Fruit fly (Drosophila melanogaster) whole organism, embryonic: ENCODE data around the gene klu.
A peak's percentile ranks its signal among the peaks of the same experiment; 100 is the strongest.

Source experiments
- Ada2b ChIP-seq: fragments of 200-800 bp; sonication (Bioruptor generic); IDR thresholded peaks from 2 replicates; pipeline ENCODE4 v1.3.6; 2022; ENCODE audit warnings: missing biosample characterization, missing genetic modification characterization
- Antp ChIP-seq: fragments of 200-800 bp; sonication (Bioruptor generic); optimal IDR thresholded peaks from 3 replicates; lab custom pipeline; 2016; ENCODE audit warnings: missing biosample characterization, missing genetic modification characterization
- Blimp-1 ChIP-seq: fragments of 200-800 bp; sonication (Bioruptor generic); optimal IDR thresholded peaks from 3 replicates; lab custom pipeline; 2018; ENCODE audit warnings: missing biosample characterization, missing genetic modification characterization, mild to moderate bottlenecking, moderate library complexity, missing genetic modification reagents
- CG10565 ChIP-seq: fragments of 200-800 bp; sonication (Bioruptor generic); optimal IDR thresholded peaks from 3 replicates; lab custom pipeline; 2016; ENCODE audit warnings: missing biosample characterization, mild to moderate bottlenecking, missing genetic modification characterization
- CG12769 ChIP-seq: fragments of 200-800 bp; sonication (Bioruptor generic); optimal IDR thresholded peaks from 2 replicates; lab custom pipeline; 2019; ENCODE audit warnings: missing biosample characterization, mild to moderate bottlenecking, missing genetic modification characterization, moderate library complexity
- CG13775 ChIP-seq: fragments of 200-800 bp; sonication (Bioruptor generic); optimal IDR thresholded peaks from 3 replicates; lab custom pipeline; 2017; ENCODE audit warnings: missing biosample characterization, mild to moderate bottlenecking, missing genetic modification characterization
- CG2199 ChIP-seq: fragments of 200-800 bp; sonication (Bioruptor generic); IDR thresholded peaks from 3 replicates; pipeline ENCODE4 v1.3.6; 2022; ENCODE audit warnings: missing biosample characterization, missing genetic modification characterization
- CG2712 ChIP-seq: fragments of 200-800 bp; optimal IDR thresholded peaks from 3 replicates; lab custom pipeline; 2019; ENCODE audit warnings: missing biosample characterization, mild to moderate bottlenecking, missing genetic modification characterization, moderate library complexity
- CG32532 ChIP-seq: fragments of 200-800 bp; sonication (Bioruptor generic); IDR thresholded peaks from 2 replicates; pipeline ENCODE4 v1.3.6; 2022; ENCODE audit warnings: missing biosample characterization, missing genetic modification characterization
- CG43689 ChIP-seq: fragments of 200-800 bp; sonication (Bioruptor generic); IDR thresholded peaks from 2 replicates; pipeline ENCODE4 v1.3.6; 2022; ENCODE audit warnings: missing biosample characterization, missing genetic modification characterization
- CG6854 ChIP-seq: fragments of 200-800 bp; sonication (Bioruptor generic); optimal IDR thresholded peaks from 3 replicates; lab custom pipeline; 2017; ENCODE audit warnings: missing biosample characterization, mild to moderate bottlenecking, missing genetic modification characterization
- CG7745 ChIP-seq: fragments of 200-800 bp; sonication (Bioruptor generic); optimal IDR thresholded peaks from 2 replicates; lab custom pipeline; 2018; ENCODE audit warnings: missing biosample characterization, mild to moderate bottlenecking, missing genetic modification characterization, moderate library complexity
- D19A ChIP-seq: fragments of 200-800 bp; optimal IDR thresholded peaks from 3 replicates; lab custom pipeline; 2019; ENCODE audit warnings: missing biosample characterization, mild to moderate bottlenecking, missing genetic modification characterization, moderate library complexity
- Dek ChIP-seq: fragments of 200-800 bp; sonication (Bioruptor generic); optimal IDR thresholded peaks from 3 replicates; lab custom pipeline; 2019; ENCODE audit warnings: missing biosample characterization, mild to moderate bottlenecking, missing genetic modification characterization, moderate library complexity
- Dip2 ChIP-seq: fragments of 200-800 bp; sonication (Bioruptor generic); IDR thresholded peaks from 2 replicates; pipeline ENCODE4 v1.3.6; 2022; ENCODE audit warnings: missing biosample characterization, missing genetic modification characterization
- Dp ChIP-seq: fragments of 200-800 bp; sonication (Bioruptor generic); optimal IDR thresholded peaks from 2 replicates; lab custom pipeline; 2018; ENCODE audit warnings: missing biosample characterization, mild to moderate bottlenecking, missing genetic modification characterization, moderate library complexity
- Drgx ChIP-seq: fragments of 200-800 bp; sonication (Bioruptor generic); IDR thresholded peaks from 2 replicates; pipeline ENCODE4 v1.3.6; 2022; ENCODE audit warnings: missing biosample characterization, missing genetic modification characterization
- Ets65A ChIP-seq: fragments of 200-800 bp; sonication (Bioruptor generic); peaks from one replicate; lab custom pipeline; 2016; ENCODE audit warnings: missing biosample characterization, missing genetic modification characterization
- Hr78 ChIP-seq, 2 experiments: fragments of 200-800 bp in 1 of 2; fragments of >200 bp in 1 of 2; sonication (Bioruptor generic) in 1 of 2; optimal IDR thresholded peaks; 2 replicates each; lab custom pipeline; 2017 to 2019; ENCODE audit warnings: missing biosample characterization in 2 of 2, missing genetic modification characterization in 2 of 2, mild to moderate bottlenecking in 1 of 2, moderate library complexity in 1 of 2
- Mes4 ChIP-seq: fragments of 200-800 bp; sonication (Bioruptor generic); optimal IDR thresholded peaks from 2 replicates; lab custom pipeline; 2016; ENCODE audit warnings: missing biosample characterization, missing genetic modification characterization
- NfI ChIP-seq: fragments of 200-800 bp; sonication (Bioruptor generic); optimal IDR thresholded peaks from 3 replicates; lab custom pipeline; 2018; ENCODE audit warnings: missing biosample characterization, mild to moderate bottlenecking, missing genetic modification characterization, moderate library complexity
- ac ChIP-seq: fragments of 200-800 bp; sonication (Bioruptor generic); optimal IDR thresholded peaks from 3 replicates; lab custom pipeline; 2017; ENCODE audit warnings: missing biosample characterization, mild to moderate bottlenecking, missing genetic modification characterization
- aop ChIP-seq: fragments of 200-800 bp; sonication (Bioruptor generic); IDR thresholded peaks from 2 replicates; pipeline ENCODE4 v1.3.6; 2022; ENCODE audit warnings: missing biosample characterization, missing genetic modification characterization
- bsh ChIP-seq, 2 experiments: fragments of 200-800 bp; sonication (Bioruptor generic); optimal IDR thresholded peaks; 2 replicates each; lab custom pipeline; 2017 to 2018; ENCODE audit warnings: mild to moderate bottlenecking in 2 of 2, missing biosample characterization in 2 of 2, missing genetic modification characterization in 2 of 2, moderate library complexity in 1 of 2
- btn ChIP-seq: fragments of 200-800 bp; sonication (Bioruptor generic); optimal IDR thresholded peaks from 2 replicates; lab custom pipeline; 2016; ENCODE audit warnings: missing biosample characterization, missing genetic modification characterization
- corto ChIP-seq: fragments of 200-800 bp; sonication (Bioruptor generic); optimal IDR thresholded peaks from 2 replicates; lab custom pipeline; 2016; ENCODE audit warnings: missing biosample characterization, mild to moderate bottlenecking, missing genetic modification characterization, moderate library complexity
- crol ChIP-seq: fragments of 200-800 bp; sonication (Bioruptor generic); IDR thresholded peaks from 2 replicates; pipeline ENCODE4 v1.3.6; 2022; ENCODE audit warnings: missing biosample characterization, missing genetic modification characterization
- gsb ChIP-seq: fragments of 200-800 bp; sonication (Bioruptor generic); IDR thresholded peaks from 2 replicates; pipeline ENCODE4 v1.3.6; 2022; ENCODE audit warnings: missing biosample characterization, missing genetic modification characterization
- jing ChIP-seq: fragments of 200-800 bp; sonication (Bioruptor generic); optimal IDR thresholded peaks from 2 replicates; lab custom pipeline; 2018; ENCODE audit warnings: missing biosample characterization, mild to moderate bottlenecking, missing genetic modification characterization
- lbe ChIP-seq: fragments of 200-800 bp; sonication (Bioruptor generic); optimal IDR thresholded peaks from 2 replicates; lab custom pipeline; 2016; ENCODE audit warnings: missing biosample characterization, mild to moderate bottlenecking, missing genetic modification characterization
- lov ChIP-seq, 2 experiments: fragments of 200-800 bp in 1 of 2; fragments of >200 bp in 1 of 2; sonication (Bioruptor generic) in 1 of 2; IDR thresholded peaks in 1 of 2; optimal IDR thresholded peaks in 1 of 2; 2 replicates in 1 of 2; 3 replicates in 1 of 2; pipeline versions ENCODE4 v1.3.6 to Lab custom; 2017 to 2022; ENCODE audit warnings: missing biosample characterization in 1 of 2, missing genetic modification characterization in 1 of 2
- nom ChIP-seq: fragments of 200-800 bp; sonication (Bioruptor generic); optimal IDR thresholded peaks from 2 replicates; lab custom pipeline; 2017; ENCODE audit warnings: missing biosample characterization, missing genetic modification characterization, mild to moderate bottlenecking, moderate library complexity, missing genetic modification reagents
- odd ChIP-seq: fragments of 200-800 bp; sonication (Bioruptor generic); optimal IDR thresholded peaks from 2 replicates; lab custom pipeline; 2017; ENCODE audit warnings: missing biosample characterization, mild to moderate bottlenecking, missing genetic modification characterization
- otp ChIP-seq: fragments of 200-800 bp; sonication (Bioruptor generic); IDR thresholded peaks from 3 replicates; pipeline ENCODE4, ENCODE4 v1.3.6; 2022; ENCODE audit warnings: missing biosample characterization, missing genetic modification characterization
- pum ChIP-seq: fragments of 200-800 bp; sonication (Bioruptor generic); optimal IDR thresholded peaks from 2 replicates; lab custom pipeline; 2016; ENCODE audit warnings: missing biosample characterization, missing genetic modification characterization
- sisA ChIP-seq: fragments of 200-800 bp; sonication (Bioruptor generic); IDR thresholded peaks from 2 replicates; pipeline ENCODE4 v1.3.6; 2022; ENCODE audit warnings: missing biosample characterization, missing genetic modification characterization
- stc ChIP-seq: fragments of 200-800 bp; sonication (Bioruptor generic); IDR thresholded peaks from 2 replicates; pipeline ENCODE4 v1.3.6; 2022; ENCODE audit warnings: missing biosample characterization, missing genetic modification characterization
- tgo ChIP-seq: fragments of 200-800 bp; sonication (Bioruptor generic); IDR thresholded peaks from 3 replicates; pipeline ENCODE4 v1.3.6; 2022; ENCODE audit warnings: missing biosample characterization, missing genetic modification characterization
- unc-4 ChIP-seq: fragments of 200-800 bp; sonication (Bioruptor generic); IDR thresholded peaks from 2 replicates; pipeline ENCODE4 v1.3.6; 2022; ENCODE audit warnings: missing biosample characterization, missing genetic modification characterization; ENCODE audit not compliant: partially characterized antibody
- vvl ChIP-seq: fragments of 200-800 bp; sonication (Bioruptor generic); IDR thresholded peaks from 2 replicates; pipeline ENCODE4 v1.3.6; 2022; ENCODE audit warnings: missing biosample characterization, missing genetic modification characterization
- zen ChIP-seq: fragments of 200-800 bp; sonication (Bioruptor generic); optimal IDR thresholded peaks from 3 replicates; lab custom pipeline; 2018; ENCODE audit warnings: missing biosample characterization, mild to moderate bottlenecking, missing genetic modification characterization, moderate library complexity
- zfh1 ChIP-seq: fragments of 200-800 bp; sonication (Bioruptor generic); IDR thresholded peaks from 3 replicates; pipeline ENCODE4 v1.3.6; 2022; ENCODE audit warnings: missing biosample characterization, missing genetic modification characterization

Gene klu

DNA sequence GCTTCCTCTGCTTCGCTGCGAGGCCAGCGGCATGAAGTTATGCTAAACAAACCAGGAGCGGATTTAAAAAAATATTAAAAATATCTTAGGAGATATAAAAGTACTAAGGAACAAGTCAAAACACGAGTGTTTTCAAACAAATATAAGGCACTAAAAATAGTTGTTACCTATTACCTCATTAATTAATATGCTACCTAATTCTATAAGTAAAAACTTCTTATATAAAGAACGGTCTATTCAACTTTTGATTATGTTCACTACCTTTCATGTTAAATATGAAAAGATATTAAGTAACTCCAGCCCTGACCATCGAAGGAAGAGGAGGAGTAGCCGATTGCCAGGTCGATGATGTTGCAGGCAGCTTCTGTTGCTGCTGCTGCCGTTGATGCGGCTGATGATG lies 32.5 kb downstream of the klu start:
- TF ChIP-seq nom (GFP tag; lab: Kevin White, UChicago) (peak; percentile 84), Antp (GFP tag; lab: Kevin White, UChicago) (no peak), Drgx (GFP tag; lab: Robert Waterston, UW) (0 out of 2 replicates have a peak, but pooled peaks have one; percentile 20), stc (GFP tag; lab: Robert Waterston, UW) (no peak), lbe (GFP tag; lab: Kevin White, UChicago) (peak; percentile 50), unc-4 (GFP tag; lab: Robert Waterston, UW) (no peak), bsh (GFP tag; optimal IDR thresholded peaks at IDR 0.05; lab: Kevin White, UChicago) (peak in 1 of 2 experiments; percentile 59), Ada2b (no peak), corto (GFP tag; lab: Kevin White, UChicago) (peak; percentile 25)
- TF ChIP-seq, all 482 proteins: peak for 5

DNA sequence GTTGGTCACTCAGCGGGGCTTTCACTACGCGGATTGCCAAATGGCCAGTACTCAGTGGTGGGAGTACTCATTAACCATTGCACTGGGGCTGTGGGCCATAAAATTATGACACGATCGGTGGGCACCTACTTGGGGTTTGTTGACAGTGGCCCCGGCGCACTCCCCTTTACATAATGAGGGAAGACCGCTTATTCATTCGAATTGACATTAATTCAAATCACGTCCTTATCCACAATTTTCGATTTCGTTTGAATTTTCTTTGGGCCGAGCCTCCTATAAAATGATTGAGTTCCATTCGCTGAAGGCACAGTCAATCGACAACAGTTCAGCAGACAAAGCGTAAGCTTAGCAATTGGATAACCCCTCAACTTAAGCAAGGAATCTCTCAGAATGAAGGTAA lies 36.6 kb downstream of the klu start, which contains the start of gene CG14147:
TSS of gene CG14147 (plus strand) at position 301 of the 400 bp plus-strand sequence.
- TF ChIP-seq Blimp-1 (GFP tag; lab: Kevin White, UChicago) (peak; percentile 50), CG7745 (peak; percentile 18), Hr78 (GFP tag; optimal IDR thresholded peaks at IDR 0.05; lab: Kevin White, UChicago) (no peak), vvl (GFP tag; lab: Robert Waterston, UW) (peak; percentile 38; the same call in 1 of the 2 replicates)

DNA sequence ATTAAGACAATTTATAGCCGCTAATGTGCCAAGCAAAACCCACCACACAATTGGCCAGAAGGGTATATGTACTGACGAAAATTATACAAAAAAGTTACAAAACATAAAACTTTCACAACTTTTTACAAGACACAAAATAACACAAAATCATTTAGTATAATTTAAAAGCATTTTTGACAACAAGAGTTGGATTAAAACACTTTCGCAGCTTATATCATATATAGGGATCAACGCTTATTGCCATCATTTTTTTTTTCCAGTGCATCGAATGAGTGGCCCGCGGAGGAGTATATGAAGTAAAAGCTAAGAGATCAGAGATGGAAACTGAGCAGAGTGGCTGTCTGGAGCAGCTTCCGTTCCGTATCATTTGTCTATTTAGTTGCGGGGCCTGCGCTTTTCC lies 40.3 kb downstream of the klu start:
- TF ChIP-seq Ets65A: peak; percentile 30
- peak in 1 of 2 experiments; percentile 12 for TF ChIP-seq bsh (GFP tag; optimal IDR thresholded peaks at IDR 0.05; lab: Kevin White, UChicago)
- no peak for TF ChIP-seq pum

DNA sequence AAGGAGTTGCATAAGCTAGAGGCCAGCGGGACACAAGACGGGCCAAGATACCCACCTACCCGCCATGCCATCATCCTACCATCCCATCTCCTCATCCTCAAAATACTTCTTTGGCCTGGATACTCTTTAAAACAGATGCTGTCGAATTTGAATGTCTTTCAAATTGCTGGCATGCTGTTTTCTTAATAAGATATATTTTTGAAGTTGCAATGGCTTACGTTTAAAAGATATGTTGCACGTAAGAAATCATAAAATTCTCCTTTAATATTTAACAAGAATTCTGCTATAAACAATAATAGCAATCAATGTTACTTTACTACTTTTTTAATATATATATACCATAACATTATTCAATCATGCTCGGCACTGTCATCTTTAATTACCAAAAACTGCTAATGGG lies 41.0 kb downstream of the klu start:
- TF ChIP-seq CG12769 (tag; lab: Kevin White, UChicago): no peak
- no peak for TF ChIP-seq CG13775 (GFP tag; lab: Kevin White, UChicago)
- no peak for TF ChIP-seq btn (GFP tag; lab: Kevin White, UChicago)
- TF ChIP-seq otp: no peak
- TF ChIP-seq sisA (GFP tag; lab: Robert Waterston, UW): no peak
- no peak for TF ChIP-seq Mes4
- no peak for TF ChIP-seq crol (GFP tag; lab: Robert Waterston, UW)
- no peak for TF ChIP-seq gsb (GFP tag; lab: Robert Waterston, UW)
- TF ChIP-seq CG6854 (GFP tag; lab: Kevin White, UChicago): no peak
- no peak for TF ChIP-seq aop (GFP tag; lab: Robert Waterston, UW)
- TF ChIP-seq Dip2 (GFP tag; lab: Robert Waterston, UW): no peak
- no peak for TF ChIP-seq Dp (GFP tag; lab: Kevin White, UChicago)
- TF ChIP-seq jing (GFP tag; lab: Kevin White, UChicago): no peak
- TF ChIP-seq CG10565 (GFP tag; lab: Kevin White, UChicago): no peak
- no peak for TF ChIP-seq Dek (tag; lab: Kevin White, UChicago)
- TF ChIP-seq D19A: no peak

DNA sequence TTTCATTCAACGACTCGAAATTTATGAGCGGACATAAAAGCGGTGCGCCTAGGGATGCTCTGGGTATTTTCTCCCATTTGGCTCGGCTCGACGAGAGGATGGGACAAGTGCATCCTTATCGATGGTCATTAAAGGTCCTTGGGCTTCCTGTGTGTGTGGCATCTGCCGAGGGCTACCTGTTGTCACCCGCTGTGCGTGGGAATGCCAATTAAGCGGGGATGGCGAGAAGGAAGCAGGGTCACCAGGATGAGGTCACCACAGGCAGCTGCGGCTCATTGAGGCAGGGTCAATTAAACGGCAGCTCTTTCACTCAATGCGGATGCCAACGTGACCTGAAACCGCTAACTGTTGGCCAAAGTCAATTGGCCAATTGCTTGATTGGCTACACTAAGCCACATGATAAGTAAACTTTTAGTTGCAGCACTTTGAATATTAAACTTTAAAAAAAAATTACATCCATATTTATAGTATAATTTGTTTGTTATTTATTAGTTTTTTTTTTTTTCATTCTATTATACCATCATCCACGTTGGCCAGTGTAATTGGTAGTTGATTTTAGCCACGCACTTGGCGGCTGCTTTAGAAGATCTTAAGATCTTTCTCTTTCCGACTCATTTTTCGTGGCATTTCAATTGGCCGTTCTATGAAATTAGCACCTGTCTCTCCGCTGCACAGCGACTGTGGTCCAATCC lies 42.2 kb downstream of the klu start:
- TF ChIP-seq odd (GFP tag; lab: Kevin White, UChicago): peak; percentile 25
- TF ChIP-seq NfI (GFP tag; lab: Kevin White, UChicago): no peak
- no peak for TF ChIP-seq lov (optimal IDR thresholded peaks at IDR 0.05; lab: Kevin White, UChicago)
- 0 out of 3 replicates have a peak, but pooled peaks have one; percentile 15 for TF ChIP-seq lov (GFP tag; IDR thresholded peaks at IDR 0.05; lab: Robert Waterston, UW)
- TF ChIP-seq CG2712 (tag; lab: Kevin White, UChicago): peak; percentile 13
- no peak for TF ChIP-seq CG43689 (GFP tag; lab: Robert Waterston, UW)
- 0 out of 3 replicates have a peak, but pooled peaks have one; percentile 30 for TF ChIP-seq tgo (GFP tag; lab: Robert Waterston, UW)
- TF ChIP-seq Drgx (GFP tag; lab: Robert Waterston, UW): peak; percentile 35; the same call in 1 of the 2 replicates
- peak; percentile 40 for TF ChIP-seq ac (GFP tag; lab: Kevin White, UChicago)
- no peak for TF ChIP-seq CG2199 (GFP tag; lab: Robert Waterston, UW)
- peak; percentile 5 for TF ChIP-seq Ets65A
- peak; percentile 95 for TF ChIP-seq zen (tag; lab: Kevin White, UChicago)
- TF ChIP-seq CG32532: 0 out of 2 replicates have a peak, but pooled peaks have one; percentile 7
- no peak for TF ChIP-seq zfh1 (GFP tag; lab: Robert Waterston, UW)
- TF ChIP-seq, all 482 proteins: peak for 9
